Fruit fly (Drosophila melanogaster) S2 (cell line): Measurements from ENCODE around the gene Gba1a.

ENCODE experiments used
- CG8478 ChIP-seq: fragments of >200 bp; optimal IDR thresholded peaks from 2 replicates; lab custom pipeline; 2018
- CTCF ChIP-seq, 2 experiments: fragments of >200 bp; optimal IDR thresholded peaks; 2 replicates each; lab custom pipeline; 2018

dm6 chr3R:23713901-23714300 lies 13.5 kb downstream of the Gba1a start:
- TF ChIP-seq CG8478 (lab: Kevin White, UChicago) (no peak), CTCF (optimal IDR thresholded peaks at IDR 0.05; lab: Kevin White, UChicago) (no peak)
